Worm (Caenorhabditis elegans) whole organism, L4 larva: ENCODE results near the gene mlt-11.

ENCODE experiments used
- F26F4.8 ChIP-seq: fragments of 200-800 bp; sonication (Bioruptor generic); conservative IDR thresholded peaks from 2 replicates; pipeline ENCODE4 v1.3.6; 2022; ENCODE audit warnings: missing genetic modification characterization, missing compliant biosample characterization
- ama-1 ChIP-seq: fragments of 150-350 bp; optimal IDR thresholded peaks from 2 replicates; lab custom pipeline; 2014; ENCODE audit warnings: inconsistent platforms, mixed read lengths
- dpl-1 ChIP-seq: fragments of 150-350 bp; optimal IDR thresholded peaks from 2 replicates; lab custom pipeline; 2014; ENCODE audit warnings: missing biosample characterization, missing genetic modification reagents, missing genetic modification characterization
- dve-1 ChIP-seq: sonication (generic microtip); optimal IDR thresholded peaks from 2 replicates; lab custom pipeline; 2017; ENCODE audit warnings: antibody characterized with exemption, mild to moderate bottlenecking, missing genetic modification characterization, missing compliant biosample characterization; ENCODE audit not compliant: insufficient read depth
- egl-27 ChIP-seq: sonication (generic microtip); optimal IDR thresholded peaks from 3 replicates; lab custom pipeline; 2017; ENCODE audit warnings: missing biosample characterization, missing genetic modification reagents, missing genetic modification characterization
- gei-8 ChIP-seq: fragments of 200-800 bp; sonication (Bioruptor generic); optimal IDR thresholded peaks from 2 replicates; lab custom pipeline; 2018; ENCODE audit warnings: mild to moderate bottlenecking, missing genetic modification characterization, missing compliant biosample characterization
- lin-13 ChIP-seq: fragments of 150-350 bp; optimal IDR thresholded peaks from 2 replicates; lab custom pipeline; 2014; ENCODE audit warnings: missing biosample characterization, missing genetic modification reagents, missing genetic modification characterization
- mdl-1 ChIP-seq, 2 experiments: fragments of 150-350 bp in 1 of 2; sonication (generic microtip) in 1 of 2; optimal IDR thresholded peaks; 2 replicates each; lab custom pipeline; 2014 to 2017; ENCODE audit warnings: missing biosample characterization in 2 of 2, missing genetic modification characterization in 2 of 2
- nhr-11 ChIP-seq: fragments of 150-350 bp; optimal IDR thresholded peaks from 2 replicates; lab custom pipeline; 2014; ENCODE audit warnings: missing biosample characterization, missing genetic modification characterization
- unc-130 ChIP-seq: sonication (generic microtip); optimal IDR thresholded peaks from 2 replicates; lab custom pipeline; 2016; ENCODE audit warnings: missing genetic modification reagents, missing genetic modification characterization, missing compliant biosample characterization
- unc-62 ChIP-seq, 3 experiments: fragments of 150-350 bp in 1 of 3; sonication (generic microtip); optimal IDR thresholded peaks in 2 of 3; peaks in 1 of 3; 1 replicate in 1 of 3; 2 replicates in 2 of 3; lab custom pipeline; 2014 to 2017; ENCODE audit warnings: missing biosample characterization in 3 of 3, missing genetic modification characterization in 3 of 3, missing genetic modification reagents in 3 of 3, missing genotype in 1 of 3
- ztf-7 ChIP-seq: fragments of 150-350 bp; optimal IDR thresholded peaks from 2 replicates; lab custom pipeline; 2014; ENCODE audit warnings: missing biosample characterization, missing genetic modification characterization

DNA sequence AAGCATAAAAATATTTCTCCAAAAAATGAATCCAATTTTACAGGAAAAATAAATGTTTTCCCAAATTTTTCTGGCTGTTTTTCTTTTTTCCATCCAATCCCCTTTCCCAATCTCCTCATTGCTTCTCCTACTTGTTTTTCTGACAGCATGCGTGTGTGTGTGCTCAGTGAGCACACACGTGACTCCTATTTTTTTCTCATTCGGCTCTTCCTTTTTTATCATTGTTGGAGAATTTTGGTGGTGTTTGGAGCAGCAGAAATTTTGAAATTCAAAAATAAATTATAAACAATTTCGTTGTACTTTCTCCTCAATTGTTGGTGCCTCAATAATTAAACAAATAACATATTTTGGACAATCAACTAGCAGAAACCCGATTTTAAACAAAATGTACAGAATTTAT, 43.6 kb downstream of the mlt-11 start:
- TF ChIP-seq lin-13 (GFP tag; lab: Kevin White, UChicago) (no peak), mdl-1 (tag; optimal IDR thresholded peaks at IDR 0.05; lab: Kevin White, UChicago) (peak in 1 of 2 experiments; percentile 61), unc-130 (GFP tag; lab: Kevin White, UChicago) (no peak), gei-8 (GFP tag; lab: Kevin White, UChicago) (no peak), egl-27 (tag; lab: Kevin White, UChicago) (no peak), ztf-7 (tag; lab: Kevin White, UChicago) (no peak), dpl-1 (GFP tag; lab: Kevin White, UChicago) (no peak), F26F4.8 (GFP tag; lab: Robert Waterston, UW) (no peak), nhr-11 (tag; lab: Kevin White, UChicago) (no peak), ama-1 (lab: Kevin White, UChicago) (no peak), dve-1 (tag; lab: Kevin White, UChicago) (peak; percentile 22), unc-62 (GFP tag; optimal IDR thresholded peaks at IDR 0.05 in 1 of 2; lab: Kevin White, UChicago) (no peak), unc-62 (tag; optimal IDR thresholded peaks at IDR 0.05; lab: Kevin White, UChicago) (no peak)
